Fruit fly (Drosophila melanogaster): ENCODE results near the gene CG6999.

CG6999 gene

DNA sequence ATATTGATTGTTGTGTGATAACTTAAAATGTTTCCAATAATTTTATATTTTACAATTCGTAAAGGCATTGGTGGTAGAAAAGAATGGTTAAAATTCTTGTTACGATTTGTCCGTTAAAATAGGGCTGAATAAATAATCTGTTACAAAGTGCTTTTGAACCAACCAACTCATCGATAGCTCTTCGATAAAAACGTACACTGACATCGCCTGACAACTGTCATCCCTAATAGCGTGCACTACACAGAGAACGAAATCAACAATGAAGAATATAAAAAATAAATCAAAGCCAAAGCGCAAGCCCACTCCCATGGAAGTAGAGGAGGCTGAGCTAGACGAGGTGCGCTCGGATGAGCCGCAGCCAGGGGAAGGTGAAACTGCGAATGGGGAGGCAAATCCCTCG lies 2.4 kb upstream of the CG6999 start, which contains the start of gene CG32708 (continued):
- TF ChIP-seq Vsx1 (GFP tag; optimal IDR thresholded peaks at IDR 0.05) (no peak), H15 (GFP tag; IDR thresholded peaks at IDR 0.05) (no peak), crp (GFP tag; optimal IDR thresholded peaks at IDR 0.05) (no peak), HLH4C (GFP tag; IDR thresholded peaks at IDR 0.05; ENCODE audit: partially characterized antibody) (peak; percentile 72), CG34224 (GFP tag; IDR thresholded peaks at IDR 0.05; ENCODE audit: partially characterized antibody) (peak; percentile 74), CG7372 (GFP tag; IDR thresholded peaks at IDR 0.05) (no peak), CG14710 (tag; optimal IDR thresholded peaks at IDR 0.05) (peak; percentile 2), gcm2 (GFP tag; optimal IDR thresholded peaks at IDR 0.05) (no peak), sc (optimal IDR thresholded peaks at IDR 0.05) (no peak), sc (GFP tag; optimal IDR thresholded peaks at IDR 0.05) (no peak), onecut (GFP tag; IDR thresholded peaks at IDR 0.05) (no peak), Ptx1 (GFP tag; IDR thresholded peaks at IDR 0.05) (no peak), CG11504 (tag; optimal IDR thresholded peaks at IDR 0.05) (no peak), ttk (GFP tag; IDR thresholded peaks at IDR 0.05) (no peak), CG13287 (GFP tag; IDR thresholded peaks at IDR 0.05; ENCODE audit: partially characterized antibody) (peak; percentile 83), Med (GFP tag) (peak; percentile 70), Eip74EF (GFP tag; optimal IDR thresholded peaks at IDR 0.05) (no peak), slbo (GFP tag; IDR thresholded peaks at IDR 0.05) (0 out of 2 replicates have a peak, but pooled peaks have one; percentile 18), tin (GFP tag; optimal IDR thresholded peaks at IDR 0.05) (no peak), Hr39 (optimal IDR thresholded peaks at IDR 0.05) (no peak), grau (tag; optimal IDR thresholded peaks at IDR 0.05) (no peak), CG10979 (tag; optimal IDR thresholded peaks at IDR 0.05) (no peak), CG9817 (tag; optimal IDR thresholded peaks at IDR 0.05) (no peak), CG18262 (tag; optimal IDR thresholded peaks at IDR 0.05) (no peak), CG10462 (GFP tag; optimal IDR thresholded peaks at IDR 0.05) (no peak), scrt (GFP tag; optimal IDR thresholded peaks at IDR 0.05) (no peak), CG17612 (GFP tag; IDR thresholded peaks at IDR 0.05) (no peak), Fer3 (tag; optimal IDR thresholded peaks at IDR 0.05) (no peak), insv (GFP tag; optimal IDR thresholded peaks at IDR 0.05) (no peak), bsh (GFP tag; optimal IDR thresholded peaks at IDR 0.05) (no peak), NfI (GFP tag; optimal IDR thresholded peaks at IDR 0.05) (no peak), CG17568 (GFP tag; optimal IDR thresholded peaks at IDR 0.05) (no peak), Asciz (GFP tag; optimal IDR thresholded peaks at IDR 0.05) (no peak), Mes4 (GFP tag; optimal IDR thresholded peaks at IDR 0.05) (no peak), sens-2 (GFP tag; IDR thresholded peaks at IDR 0.05) (no peak), tup (GFP tag; optimal IDR thresholded peaks at IDR 0.05) (no peak), Myb (GFP tag; optimal IDR thresholded peaks at IDR 0.05) (peak; percentile 94), rib (GFP tag; IDR thresholded peaks at IDR 0.05) (no peak), hkb (optimal IDR thresholded peaks at IDR 0.05) (no peak), hkb (GFP tag; IDR thresholded peaks at IDR 0.05) (no peak), CG3726 (GFP tag; IDR thresholded peaks at IDR 0.05) (no peak), zen (tag; optimal IDR thresholded peaks at IDR 0.05) (no peak), fd64A (GFP tag; optimal IDR thresholded peaks at IDR 0.05) (no peak), Dfd (GFP tag; optimal IDR thresholded peaks at IDR 0.05) (no peak), CG17802 (tag; optimal IDR thresholded peaks at IDR 0.05) (no peak), MTF-1 (GFP tag; optimal IDR thresholded peaks at IDR 0.05; ENCODE audit: borderline replicate concordance) (no peak), sd (tag; optimal IDR thresholded peaks at IDR 0.05) (no peak), CG2678 (tag; optimal IDR thresholded peaks at IDR 0.05) (no peak), CG11398 (GFP tag; optimal IDR thresholded peaks at IDR 0.05) (no peak), CG2116 (GFP tag; optimal IDR thresholded peaks at IDR 0.05) (peak; percentile 56), bbx (GFP tag; IDR thresholded peaks at IDR 0.05; ENCODE audit: partially characterized antibody) (peak; percentile 74)

All from whole organism, embryonic.